Worm (Caenorhabditis elegans): ENCODE data around the gene mbk-2.
A peak's percentile ranks its signal among the peaks of the same experiment; 100 is the strongest.

Gene mbk-2

ce11 chrIV:12965074-12965473 is 43.9 kb upstream of the mbk-2 start, which contains the start of gene dod-22:
dod-22 (plus strand) TSS chrIV:12965374.
- no peak for TF ChIP-seq lsy-2 (tag; optimal IDR thresholded peaks at IDR 0.05)
- TF ChIP-seq pqm-1 (tag; optimal IDR thresholded peaks at IDR 0.05): peak; percentile 29
- no peak for TF ChIP-seq daf-16 (GFP tag; optimal IDR thresholded peaks at IDR 0.05)
- TF ChIP-seq daf-16 (tag; optimal IDR thresholded peaks at IDR 0.05): no peak

ce11 chrIV:12967303-12967702 is 41.7 kb upstream of the mbk-2 start:
- no peak for TF ChIP-seq mxl-3 (GFP tag; optimal IDR thresholded peaks at IDR 0.05)
- no peak for TF ChIP-seq gei-8 (GFP tag; optimal IDR thresholded peaks at IDR 0.05)
- TF ChIP-seq unc-62 (GFP tag; optimal IDR thresholded peaks at IDR 0.05 in 1 of 2): peak in 1 of 2 experiments; percentile 95
- no peak for TF ChIP-seq unc-62 (tag; optimal IDR thresholded peaks at IDR 0.05)
- TF ChIP-seq madf-9 (GFP tag; conservative IDR thresholded peaks at IDR 0.05): no peak
- TF ChIP-seq lir-3 (tag; optimal IDR thresholded peaks at IDR 0.05): no peak

ce11 chrIV:12969141-12969540 is 39.8 kb upstream of the mbk-2 start, which contains the start of gene F55G11.2:
F55G11.2 (minus strand) TSS chrIV:12969289.
- TF ChIP-seq ctbp-1 (GFP tag; IDR thresholded peaks at IDR 0.05): no peak
- no peak for TF ChIP-seq php-3 (GFP tag; IDR thresholded peaks at IDR 0.05)
- no peak for TF ChIP-seq ceh-44 (GFP tag; IDR thresholded peaks at IDR 0.05)
- TF ChIP-seq unc-62 (GFP tag; optimal IDR thresholded peaks at IDR 0.05 in 1 of 2): no peak
- TF ChIP-seq unc-62 (tag; optimal IDR thresholded peaks at IDR 0.05): no peak
- TF ChIP-seq pqm-1 (tag; optimal IDR thresholded peaks at IDR 0.05): peak; percentile 56
- no peak for TF ChIP-seq mdt-29 (GFP tag; IDR thresholded peaks at IDR 0.05)
- TF ChIP-seq dmd-6 (GFP tag; IDR thresholded peaks at IDR 0.05): peak; percentile 74; the same call in 1 of the 2 replicates
- TF ChIP-seq nhr-10 (tag; optimal IDR thresholded peaks at IDR 0.05): no peak
- no peak for TF ChIP-seq nhr-42 (GFP tag; IDR thresholded peaks at IDR 0.05)

- TF ChIP-seq egl-27 (tag; optimal IDR thresholded peaks at IDR 0.05) (no peak), skn-1 (tag; optimal IDR thresholded peaks at IDR 0.05) (no peak), unc-62 (GFP tag; optimal IDR thresholded peaks at IDR 0.05 in 1 of 2) (peak in 1 of 2 experiments; percentile 55), unc-62 (tag; optimal IDR thresholded peaks at IDR 0.05) (no peak), pqm-1 (tag; optimal IDR thresholded peaks at IDR 0.05) (peak; percentile 25), mxl-3 (GFP tag; optimal IDR thresholded peaks at IDR 0.05) (no peak), gei-8 (GFP tag; optimal IDR thresholded peaks at IDR 0.05) (no peak), dmd-6 (GFP tag; IDR thresholded peaks at IDR 0.05) (peak; percentile 60), hlh-11 (tag; optimal IDR thresholded peaks at IDR 0.05) (peak; percentile 22)
These were observed 36.9 kb upstream of the mbk-2 start for ce11 chrIV:12971994-12972520.

- TF ChIP-seq dpl-1 (GFP tag; optimal IDR thresholded peaks at IDR 0.05) (no peak), vab-7 (GFP tag; IDR thresholded peaks at IDR 0.05) (no peak), lim-7 (GFP tag; IDR thresholded peaks at IDR 0.05) (0 out of 2 replicates have a peak, but pooled peaks have one; percentile 31), ztf-11 (tag; optimal IDR thresholded peaks at IDR 0.05) (no peak), unc-62 (GFP tag; optimal IDR thresholded peaks at IDR 0.05 in 1 of 2) (peak in 1 of 2 experiments; percentile 94), unc-62 (tag; optimal IDR thresholded peaks at IDR 0.05) (no peak), F49E8.2 (tag; optimal IDR thresholded peaks at IDR 0.05; ENCODE audit: borderline replicate concordance) (no peak)
These were observed 36.2 kb upstream of the mbk-2 start for ce11 chrIV:12972780-12973179.

ce11 chrIV:12973336-12973735 is 35.6 kb upstream of the mbk-2 start, which contains the start of gene F55G11.4:
F55G11.4 (plus strand) TSS chrIV:12973624.
- TF ChIP-seq pqm-1 (tag; optimal IDR thresholded peaks at IDR 0.05) (peak; percentile 44), unc-62 (GFP tag; optimal IDR thresholded peaks at IDR 0.05 in 1 of 2) (peak in 1 of 2 experiments; percentile 52), unc-62 (tag; optimal IDR thresholded peaks at IDR 0.05) (no peak), tag-97 (GFP tag; IDR thresholded peaks at IDR 0.05) (no peak), skn-1 (tag; optimal IDR thresholded peaks at IDR 0.05) (no peak), Y75B8A.6 (GFP tag; IDR thresholded peaks at IDR 0.05) (no peak), tra-1 (GFP tag; IDR thresholded peaks at IDR 0.05) (no peak), dmd-6 (GFP tag; IDR thresholded peaks at IDR 0.05) (peak; percentile 22; the same call in 1 of the 2 replicates)

Data from whole organism, L4 larva.